Fruit fly (Drosophila melanogaster) whole organism, embryonic: ENCODE measurements around the gene CG14817.
A peak's percentile ranks its signal among the peaks of the same experiment; 100 is the strongest.

Experiments used
- ATbp ChIP-seq: fragments of 200-800 bp; sonication (Bioruptor generic); optimal IDR thresholded peaks from 2 replicates; lab custom pipeline; 2017; ENCODE audit warnings: missing biosample characterization, mild to moderate bottlenecking, missing genetic modification characterization, missing genetic modification reagents
- Bteb2 ChIP-seq: fragments of 200-800 bp; sonication (Bioruptor generic); optimal IDR thresholded peaks from 2 replicates; lab custom pipeline; 2016; ENCODE audit warnings: missing biosample characterization, missing genetic modification characterization
- CG1024 ChIP-seq: fragments of 200-800 bp; sonication (Bioruptor generic); IDR thresholded peaks from 2 replicates; pipeline ENCODE4 v1.3.6; 2022; ENCODE audit warnings: missing biosample characterization, missing genetic modification characterization
- CG10274 ChIP-seq: fragments of 200-800 bp; sonication (Bioruptor generic); optimal IDR thresholded peaks from 3 replicates; lab custom pipeline; 2017; ENCODE audit warnings: missing biosample characterization, mild to moderate bottlenecking, missing genetic modification characterization
- CG11723 ChIP-seq: fragments of 200-800 bp; sonication (Bioruptor generic); optimal IDR thresholded peaks from 2 replicates; lab custom pipeline; 2017; ENCODE audit warnings: missing biosample characterization, mild to moderate bottlenecking, missing genetic modification characterization
- CG13775 ChIP-seq: fragments of 200-800 bp; sonication (Bioruptor generic); optimal IDR thresholded peaks from 3 replicates; lab custom pipeline; 2017; ENCODE audit warnings: missing biosample characterization, mild to moderate bottlenecking, missing genetic modification characterization
- CG14860 ChIP-seq: fragments of 200-800 bp; sonication (Bioruptor generic); IDR thresholded peaks from 3 replicates; pipeline ENCODE4 v1.3.6; 2022; ENCODE audit warnings: missing biosample characterization, missing genetic modification characterization; ENCODE audit not compliant: partially characterized antibody
- CG15269 ChIP-seq: fragments of 200-800 bp; sonication (Bioruptor generic); optimal IDR thresholded peaks from 2 replicates; lab custom pipeline; 2018; ENCODE audit warnings: missing biosample characterization, mild to moderate bottlenecking, missing genetic modification characterization, moderate library complexity
- CG15514 ChIP-seq: fragments of 200-800 bp; sonication (Bioruptor generic); optimal IDR thresholded peaks from 3 replicates; lab custom pipeline; 2017; ENCODE audit warnings: missing biosample characterization, missing genetic modification characterization, mild to moderate bottlenecking, moderate library complexity, missing genetic modification reagents
- CG17359 ChIP-seq: fragments of 200-800 bp; sonication (Bioruptor generic); optimal IDR thresholded peaks from 3 replicates; lab custom pipeline; 2018; ENCODE audit warnings: missing biosample characterization, mild to moderate bottlenecking, missing genetic modification characterization, moderate library complexity
- CG1832 ChIP-seq: fragments of 200-800 bp; sonication (Bioruptor generic); optimal IDR thresholded peaks from 2 replicates; lab custom pipeline; 2017; ENCODE audit warnings: missing biosample characterization, mild to moderate bottlenecking, missing genetic modification characterization, inconsistent platforms
- CG30403 ChIP-seq: fragments of 200-800 bp; sonication (Bioruptor generic); optimal IDR thresholded peaks from 3 replicates; lab custom pipeline; 2016; ENCODE audit warnings: missing biosample characterization, missing genetic modification characterization
- CG31388 ChIP-seq: fragments of 200-800 bp; sonication (Bioruptor generic); optimal IDR thresholded peaks from 2 replicates; lab custom pipeline; 2016; ENCODE audit warnings: missing biosample characterization, missing genetic modification characterization
- CG34422 ChIP-seq: fragments of 200-800 bp; sonication (Bioruptor generic); IDR thresholded peaks from 3 replicates; pipeline ENCODE4 v1.3.6; 2022; ENCODE audit warnings: missing biosample characterization, missing genetic modification characterization
- CG4282 ChIP-seq: fragments of 200-800 bp; sonication (Bioruptor generic); optimal IDR thresholded peaks from 2 replicates; lab custom pipeline; 2016; ENCODE audit warnings: missing biosample characterization, missing genetic modification characterization
- CG4404 ChIP-seq: fragments of 200-800 bp; sonication (Bioruptor generic); IDR thresholded peaks from 2 replicates; pipeline ENCODE4 v1.3.6; 2022; ENCODE audit warnings: missing biosample characterization, missing genetic modification characterization
- CG6175 ChIP-seq: fragments of 200-800 bp; sonication (Bioruptor generic); IDR thresholded peaks from 3 replicates; pipeline ENCODE4 v1.3.6; 2022; ENCODE audit warnings: missing biosample characterization, missing genetic modification characterization
- CG7745 ChIP-seq: fragments of 200-800 bp; sonication (Bioruptor generic); optimal IDR thresholded peaks from 2 replicates; lab custom pipeline; 2018; ENCODE audit warnings: missing biosample characterization, mild to moderate bottlenecking, missing genetic modification characterization, moderate library complexity
- CG8478 ChIP-seq: fragments of >200 bp; optimal IDR thresholded peaks from 2 replicates; lab custom pipeline; 2018
- CG8765 ChIP-seq: fragments of 200-800 bp; sonication (Bioruptor generic); IDR thresholded peaks from 2 replicates; pipeline ENCODE4 v1.3.6; 2022; ENCODE audit warnings: missing biosample characterization, missing genetic modification characterization
- CG9932 ChIP-seq: fragments of 200-800 bp; sonication (Bioruptor generic); IDR thresholded peaks from 2 replicates; pipeline ENCODE4 v1.3.6; 2022; ENCODE audit warnings: missing biosample characterization, missing genetic modification characterization
- D ChIP-seq, 2 experiments: fragments of 200-800 bp in 1 of 2; fragments of >200 bp in 1 of 2; sonication (Bioruptor generic) in 1 of 2; optimal IDR thresholded peaks; 2 replicates in 1 of 2; 3 replicates in 1 of 2; lab custom pipeline; 2017; ENCODE audit warnings: mild to moderate bottlenecking in 1 of 2, missing biosample characterization in 1 of 2, missing genetic modification characterization in 1 of 2, missing genetic modification reagents in 1 of 2
- Dbx ChIP-seq: fragments of 200-800 bp; sonication (Bioruptor generic); IDR thresholded peaks from 3 replicates; pipeline ENCODE4 v1.3.6; 2022; ENCODE audit warnings: missing biosample characterization, missing genetic modification characterization
- Dek ChIP-seq: fragments of 200-800 bp; sonication (Bioruptor generic); optimal IDR thresholded peaks from 3 replicates; lab custom pipeline; 2019; ENCODE audit warnings: missing biosample characterization, mild to moderate bottlenecking, missing genetic modification characterization, moderate library complexity
- Dip2 ChIP-seq: fragments of 200-800 bp; sonication (Bioruptor generic); IDR thresholded peaks from 2 replicates; pipeline ENCODE4 v1.3.6; 2022; ENCODE audit warnings: missing biosample characterization, missing genetic modification characterization
- Dp ChIP-seq: fragments of 200-800 bp; sonication (Bioruptor generic); optimal IDR thresholded peaks from 2 replicates; lab custom pipeline; 2018; ENCODE audit warnings: missing biosample characterization, mild to moderate bottlenecking, missing genetic modification characterization, moderate library complexity
- E2f1 ChIP-seq: fragments of 200-800 bp; sonication (Bioruptor generic); IDR thresholded peaks from 2 replicates; pipeline ENCODE4 v1.3.6; 2022; ENCODE audit warnings: missing biosample characterization, missing genetic modification characterization
- Ets65A ChIP-seq: fragments of 200-800 bp; sonication (Bioruptor generic); peaks from one replicate; lab custom pipeline; 2016; ENCODE audit warnings: missing biosample characterization, missing genetic modification characterization
- Hand ChIP-seq: fragments of 200-800 bp; sonication (Bioruptor generic); optimal IDR thresholded peaks from 2 replicates; lab custom pipeline; 2017; ENCODE audit warnings: mild to moderate bottlenecking, missing biosample characterization, missing genetic modification reagents, missing genetic modification characterization
- PHDP ChIP-seq: fragments of 200-800 bp; sonication (Bioruptor generic); optimal IDR thresholded peaks from 3 replicates; lab custom pipeline; 2018; ENCODE audit warnings: missing biosample characterization, mild to moderate bottlenecking, missing genetic modification characterization, moderate library complexity
- Scr ChIP-seq: fragments of 200-800 bp; sonication (Bioruptor generic); IDR thresholded peaks from 2 replicates; pipeline ENCODE4 v1.3.6; 2022; ENCODE audit warnings: missing biosample characterization, missing genetic modification characterization; ENCODE audit not compliant: partially characterized antibody
- ato ChIP-seq: fragments of 200-800 bp; sonication (Bioruptor generic); IDR thresholded peaks from 2 replicates; pipeline ENCODE4 v1.3.6; 2022; ENCODE audit warnings: missing biosample characterization, missing genetic modification characterization; ENCODE audit not compliant: partially characterized antibody
- cato ChIP-seq: fragments of 200-800 bp; sonication (Bioruptor generic); optimal IDR thresholded peaks from 2 replicates; lab custom pipeline; 2016; ENCODE audit warnings: missing biosample characterization, missing genetic modification characterization, borderline replicate concordance
- crp ChIP-seq, 2 experiments: fragments of 200-800 bp; sonication (Bioruptor generic); optimal IDR thresholded peaks; 2 replicates in 1 of 2; 3 replicates in 1 of 2; lab custom pipeline; 2017; ENCODE audit warnings: missing biosample characterization in 2 of 2, missing genetic modification characterization in 2 of 2, mild to moderate bottlenecking in 1 of 2, moderate library complexity in 1 of 2
- dmrt11E ChIP-seq: fragments of 200-800 bp; sonication (Bioruptor generic); optimal IDR thresholded peaks from 3 replicates; lab custom pipeline; 2018; ENCODE audit warnings: missing biosample characterization, mild to moderate bottlenecking, missing genetic modification characterization, moderate library complexity
- dmrt99B ChIP-seq: fragments of 200-800 bp; sonication (Bioruptor generic); optimal IDR thresholded peaks from 2 replicates; lab custom pipeline; 2018; ENCODE audit warnings: missing biosample characterization, mild to moderate bottlenecking, missing genetic modification characterization, moderate library complexity
- gcm ChIP-seq: fragments of 200-800 bp; sonication (Bioruptor generic); optimal IDR thresholded peaks from 2 replicates; lab custom pipeline; 2019; ENCODE audit warnings: missing biosample characterization, mild to moderate bottlenecking, missing genetic modification characterization, moderate library complexity
- lab ChIP-seq: fragments of 200-800 bp; sonication (Bioruptor generic); optimal IDR thresholded peaks from 3 replicates; lab custom pipeline; 2017; ENCODE audit warnings: missing biosample characterization, missing genetic modification characterization, mild to moderate bottlenecking, moderate library complexity, missing genetic modification reagents
- lbe ChIP-seq: fragments of 200-800 bp; sonication (Bioruptor generic); optimal IDR thresholded peaks from 2 replicates; lab custom pipeline; 2016; ENCODE audit warnings: missing biosample characterization, mild to moderate bottlenecking, missing genetic modification characterization
- mirr ChIP-seq: fragments of 200-800 bp; sonication (Bioruptor generic); optimal IDR thresholded peaks from 3 replicates; lab custom pipeline; 2018; ENCODE audit warnings: missing biosample characterization, mild to moderate bottlenecking, missing genetic modification characterization
- pum ChIP-seq: fragments of 200-800 bp; sonication (Bioruptor generic); optimal IDR thresholded peaks from 2 replicates; lab custom pipeline; 2016; ENCODE audit warnings: missing biosample characterization, missing genetic modification characterization
- seq ChIP-seq: fragments of 200-800 bp; sonication (Bioruptor generic); IDR thresholded peaks from 2 replicates; pipeline ENCODE4 v1.3.6; 2022; ENCODE audit warnings: missing biosample characterization, missing genetic modification characterization
- tgo ChIP-seq: fragments of 200-800 bp; sonication (Bioruptor generic); IDR thresholded peaks from 3 replicates; pipeline ENCODE4 v1.3.6; 2022; ENCODE audit warnings: missing biosample characterization, missing genetic modification characterization
- trh ChIP-seq: fragments of 200-800 bp; sonication (Bioruptor generic); optimal IDR thresholded peaks from 2 replicates; lab custom pipeline; 2016; ENCODE audit warnings: missing biosample characterization, missing genetic modification characterization
- vnd ChIP-seq: fragments of 200-800 bp; sonication (Bioruptor generic); IDR thresholded peaks from 3 replicates; pipeline ENCODE4 v1.3.6; 2022; ENCODE audit warnings: missing biosample characterization, missing genetic modification characterization; ENCODE audit not compliant: partially characterized antibody
- vvl ChIP-seq: fragments of 200-800 bp; sonication (Bioruptor generic); IDR thresholded peaks from 2 replicates; pipeline ENCODE4 v1.3.6; 2022; ENCODE audit warnings: missing biosample characterization, missing genetic modification characterization
- wek ChIP-seq: fragments of 200-800 bp; sonication (Bioruptor generic); optimal IDR thresholded peaks from 3 replicates; lab custom pipeline; 2018; ENCODE audit warnings: missing biosample characterization, mild to moderate bottlenecking, missing genetic modification characterization, moderate library complexity
- zfh2 ChIP-seq: fragments of 200-800 bp; sonication (Bioruptor generic); optimal IDR thresholded peaks from 2 replicates; lab custom pipeline; 2016; ENCODE audit warnings: missing biosample characterization, missing genetic modification characterization

CG14817 gene

DNA sequence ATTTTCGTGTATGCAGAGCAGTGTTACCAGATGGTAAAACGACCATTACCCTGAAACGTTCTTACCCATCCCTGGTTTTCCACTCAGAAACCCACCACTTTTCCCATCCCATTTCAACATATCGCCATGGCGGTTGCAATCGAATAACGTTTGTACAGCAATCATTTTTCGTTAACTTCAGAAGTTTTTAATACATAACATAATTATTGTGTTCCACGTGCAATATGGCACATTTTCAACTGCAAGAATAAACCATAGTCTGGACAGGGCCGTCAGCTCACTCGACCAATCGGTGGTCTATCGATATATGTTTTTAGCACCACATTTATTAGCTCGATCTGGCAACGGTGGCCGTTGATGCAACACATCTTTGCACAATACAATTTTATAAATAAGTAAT is 12.9 kb upstream of the CG14817 start, which contains the start of the genes trr and mRpL16 (continued):
- TF ChIP-seq ATbp (GFP tag; lab: Kevin White, UChicago), result no peak
- TF ChIP-seq D (optimal IDR thresholded peaks at IDR 0.05; lab: Kevin White, UChicago), result no peak
- no peak for TF ChIP-seq D (GFP tag; optimal IDR thresholded peaks at IDR 0.05; lab: Kevin White, UChicago)
- TF ChIP-seq CG34422 (GFP tag; lab: Robert Waterston, UW), result peak; percentile 64; the same call in 1 of the 3 replicates
- peak; percentile 56; the same call in 1 of the 2 replicates for TF ChIP-seq seq (GFP tag; lab: Robert Waterston, UW)
- TF ChIP-seq CG15514, result peak; percentile 64
- 0 out of 2 replicates have a peak, but pooled peaks have one; percentile 45 for TF ChIP-seq ato (GFP tag; lab: Robert Waterston, UW)
- no peak for TF ChIP-seq lbe
- no peak for TF ChIP-seq CG11723 (GFP tag; lab: Kevin White, UChicago)
- no peak for TF ChIP-seq wek (GFP tag; lab: Kevin White, UChicago)
- TF ChIP-seq tgo (GFP tag; lab: Robert Waterston, UW), result 0 out of 3 replicates have a peak, but pooled peaks have one; percentile 17
- peak; percentile 28; the same call in 1 of the 3 replicates for TF ChIP-seq CG14860 (GFP tag; lab: Robert Waterston, UW)
- peak; percentile 86 for TF ChIP-seq Ets65A (GFP tag; lab: Kevin White, UChicago)
- peak; percentile 83 for TF ChIP-seq Scr
- TF ChIP-seq CG30403 (GFP tag; lab: Kevin White, UChicago), result peak; percentile 18
- TF ChIP-seq CG4282 (GFP tag; lab: Kevin White, UChicago), result no peak
- peak in 1 of 2 experiments; percentile 24 for TF ChIP-seq crp (GFP tag; optimal IDR thresholded peaks at IDR 0.05; lab: Kevin White, UChicago)
- peak; percentile 31 for TF ChIP-seq dmrt11E
- TF ChIP-seq vnd (GFP tag; lab: Robert Waterston, UW), result peak; percentile 71
- peak; percentile 92 for TF ChIP-seq CG6175 (GFP tag; lab: Robert Waterston, UW)
- peak; percentile 40 for TF ChIP-seq mirr (GFP tag; lab: Kevin White, UChicago)
- TF ChIP-seq CG31388 (GFP tag; lab: Kevin White, UChicago), result no peak
- TF ChIP-seq CG15269 (tag; lab: Kevin White, UChicago), result no peak
- TF ChIP-seq pum (GFP tag; lab: Kevin White, UChicago), result peak; percentile 33
- TF ChIP-seq lab (GFP tag; lab: Kevin White, UChicago), result no peak
- peak; percentile 31; the same call in 1 of the 2 replicates for TF ChIP-seq CG4404 (GFP tag; lab: Robert Waterston, UW)
- TF ChIP-seq Dp (GFP tag; lab: Kevin White, UChicago), result peak; percentile 40
- no peak for TF ChIP-seq PHDP
- TF ChIP-seq CG13775 (GFP tag; lab: Kevin White, UChicago), result peak; percentile 40
- no peak for TF ChIP-seq CG17359 (tag; lab: Kevin White, UChicago)
- no peak for TF ChIP-seq trh (GFP tag; lab: Kevin White, UChicago)
- no peak for TF ChIP-seq CG10274 (GFP tag; lab: Kevin White, UChicago)

DNA sequence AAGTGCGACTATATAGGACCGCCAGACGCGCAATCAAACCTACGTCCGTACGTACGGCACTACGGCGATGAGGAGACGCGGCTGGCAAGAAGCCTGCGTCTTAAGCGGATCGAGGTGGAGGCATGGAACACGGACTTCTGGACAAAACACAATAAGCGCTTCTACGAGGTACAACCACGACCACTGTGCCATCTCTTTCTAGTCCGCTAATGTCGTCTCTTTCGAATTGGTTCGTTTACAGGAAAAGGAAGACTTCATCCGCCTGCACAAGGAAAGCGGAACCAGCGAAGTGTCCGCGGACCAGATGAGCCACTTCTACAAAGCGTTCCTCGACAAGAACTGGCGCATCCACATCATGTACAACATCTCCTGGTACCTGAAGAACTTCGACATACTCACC is 3.7 kb upstream of the CG14817 start:
- TF ChIP-seq zfh2 (GFP tag; lab: Kevin White, UChicago) (no peak), CG8478 (lab: Kevin White, UChicago) (peak; percentile 76), CG1832 (GFP tag; lab: Kevin White, UChicago) (peak; percentile 58)
- TF ChIP-seq, all 482 proteins: peak for 2

DNA sequence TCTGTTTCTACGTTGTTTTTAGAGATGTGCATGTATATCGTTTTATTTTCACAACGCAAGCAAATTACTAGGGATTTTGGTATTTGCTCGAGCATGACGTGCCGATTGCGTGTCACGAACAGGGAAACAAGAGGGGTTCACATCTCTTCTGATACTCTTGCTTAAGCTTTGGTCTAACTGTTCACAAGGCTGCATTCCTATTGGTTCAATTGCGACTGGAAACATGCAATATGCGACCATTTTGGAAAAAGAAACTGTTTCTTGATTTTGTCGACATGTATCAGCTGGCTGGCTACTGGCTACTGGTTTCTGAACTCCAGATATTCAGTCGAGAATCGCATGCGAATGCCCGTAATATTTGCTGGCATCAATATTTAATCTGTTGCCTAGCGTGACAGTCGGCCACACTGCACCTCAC is 3.1 kb upstream of the CG14817 start, which contains the start of gene Coa8:
Coa8 (plus strand) TSS at position 144 of the 418 bp plus-strand sequence.
- TF ChIP-seq E2f1 (GFP tag; lab: Robert Waterston, UW) (no peak), Hand (GFP tag; lab: Kevin White, UChicago) (no peak), dmrt99B (no peak), gcm (GFP tag; lab: Kevin White, UChicago) (no peak), CG8765 (GFP tag; lab: Robert Waterston, UW) (no peak), Dip2 (GFP tag; lab: Robert Waterston, UW) (no peak), CG1024 (GFP tag; lab: Robert Waterston, UW) (no peak), vvl (GFP tag; lab: Robert Waterston, UW) (no peak; the same call in 1 of the 2 replicates), CG9932 (GFP tag; lab: Robert Waterston, UW) (peak; percentile 61), Bteb2 (GFP tag; lab: Kevin White, UChicago) (peak; percentile 2), CG7745 (tag; lab: Kevin White, UChicago) (no peak), cato (GFP tag; lab: Kevin White, UChicago) (no peak), Dbx (peak; percentile 62; the same call in 1 of the 3 replicates), Dek (tag; lab: Kevin White, UChicago) (peak; percentile 5)
